Fruit fly (Drosophila melanogaster) whole organism, adult: ENCODE measurements around the gene Edg91.

Source experiments
- CG11617 ChIP-seq: fragments of 200-800 bp; sonication (Bioruptor generic); optimal IDR thresholded peaks from 2 replicates; lab custom pipeline; 2017; ENCODE audit warnings: mild to moderate bottlenecking, missing biosample characterization, missing genetic modification reagents, missing genetic modification characterization
- CG12768 ChIP-seq: fragments of 200-800 bp; sonication (Bioruptor generic); optimal IDR thresholded peaks from 2 replicates; lab custom pipeline; 2017; ENCODE audit warnings: missing biosample characterization, missing genetic modification characterization, mild to moderate bottlenecking, moderate library complexity, missing genetic modification reagents
- CG1620 ChIP-seq: fragments of 200-800 bp; sonication (Bioruptor generic); optimal IDR thresholded peaks from 2 replicates; lab custom pipeline; 2016; ENCODE audit warnings: missing biosample characterization, missing genetic modification characterization
- CG5204 ChIP-seq: fragments of 200-800 bp; sonication (Bioruptor generic); optimal IDR thresholded peaks from 2 replicates; lab custom pipeline; 2016; ENCODE audit warnings: missing biosample characterization, missing genetic modification characterization
- Clk ChIP-seq: fragments of 200-800 bp; sonication (Bioruptor generic); optimal IDR thresholded peaks from 2 replicates; lab custom pipeline; 2017; ENCODE audit warnings: missing biosample characterization, missing genetic modification characterization
- Crg-1 ChIP-seq: fragments of 200-800 bp; sonication (Bioruptor generic); optimal IDR thresholded peaks from 2 replicates; lab custom pipeline; 2016; ENCODE audit warnings: missing biosample characterization, missing genetic modification characterization
- Mnt ChIP-seq: fragments of 200-800 bp; sonication (Bioruptor generic); optimal IDR thresholded peaks from 2 replicates; lab custom pipeline; 2016; ENCODE audit warnings: missing biosample characterization, mild to moderate bottlenecking, missing genetic modification characterization
- bab1 ChIP-seq: fragments of 200-800 bp; sonication (Bioruptor generic); optimal IDR thresholded peaks from 3 replicates; lab custom pipeline; 2019; ENCODE audit warnings: missing biosample characterization, mild to moderate bottlenecking, missing genetic modification characterization, moderate library complexity
- cic ChIP-seq: fragments of 200-800 bp; sonication (Bioruptor generic); optimal IDR thresholded peaks from 2 replicates; lab custom pipeline; 2017; ENCODE audit warnings: missing biosample characterization, mild to moderate bottlenecking, missing genetic modification characterization, moderate library complexity
- cnc ChIP-seq, 2 experiments: fragments of >200 bp; optimal IDR thresholded peaks; 2 replicates each; lab custom pipeline; 2017
- kay ChIP-seq: fragments of 200-800 bp; sonication (Bioruptor generic); peaks from one replicate; lab custom pipeline; 2016; ENCODE audit warnings: missing biosample characterization, missing genetic modification characterization, borderline replicate concordance
- tj ChIP-seq: fragments of 200-800 bp; sonication (Bioruptor generic); optimal IDR thresholded peaks from 3 replicates; lab custom pipeline; 2017; ENCODE audit warnings: missing biosample characterization, mild to moderate bottlenecking, missing genetic modification characterization, moderate library complexity

- TF ChIP-seq kay = no peak
- peak; percentile 22 for TF ChIP-seq bab1 (GFP tag; lab: Kevin White, UChicago)
- no peak for TF ChIP-seq CG1620 (GFP tag; lab: Kevin White, UChicago)
- no peak for TF ChIP-seq CG12768
- TF ChIP-seq Mnt (GFP tag; lab: Kevin White, UChicago) = no peak
- no peak for TF ChIP-seq Clk (GFP tag; lab: Kevin White, UChicago)
- no peak for TF ChIP-seq Crg-1 (GFP tag; lab: Kevin White, UChicago)
- no peak for TF ChIP-seq CG5204 (GFP tag; lab: Kevin White, UChicago)
- TF ChIP-seq CG11617 (GFP tag; lab: Kevin White, UChicago) = no peak
- no peak for TF ChIP-seq tj (GFP tag; lab: Kevin White, UChicago)
- no peak for TF ChIP-seq cic (GFP tag; lab: Kevin White, UChicago)
- no peak for TF ChIP-seq cnc (optimal IDR thresholded peaks at IDR 0.05; lab: Kevin White, UChicago)
Measured at dm6 chr3R:17646102-17647050, 35.1 kb upstream of the Edg91 start.
